Worm (Caenorhabditis elegans) whole organism, young adult: ENCODE results near the gene F55G11.1.

ENCODE experiments used
- T07F8.4 ChIP-seq: sonication (generic microtip); optimal IDR thresholded peaks from 2 replicates; lab custom pipeline; 2016; ENCODE audit warnings: mild to moderate bottlenecking, missing genetic modification characterization, moderate library complexity, missing compliant biosample characterization
- ama-1 ChIP-seq, 3 experiments: fragments of 150-350 bp in 1 of 3; sonication (generic microtip) in 2 of 3; optimal IDR thresholded peaks; 2 replicates each; lab custom pipeline; 2014 to 2018; ENCODE audit warnings: missing biosample characterization in 2 of 3, missing genetic modification characterization in 2 of 3, missing genetic modification reagents in 2 of 3
- chd-7 ChIP-seq: sonication (generic microtip); optimal IDR thresholded peaks from 2 replicates; lab custom pipeline; 2016; ENCODE audit warnings: mild to moderate bottlenecking, missing genetic modification characterization, moderate library complexity, missing compliant biosample characterization
- dpl-1 ChIP-seq: fragments of 150-350 bp; optimal IDR thresholded peaks from 2 replicates; lab custom pipeline; 2014; ENCODE audit warnings: missing biosample characterization, missing genetic modification reagents, missing genetic modification characterization
- nfyb-1 ChIP-seq: fragments of 200-800 bp; sonication (Bioruptor generic); IDR thresholded peaks from 2 replicates; pipeline ENCODE4 v1.3.6; 2022; ENCODE audit warnings: missing genetic modification reagents, missing genetic modification characterization, missing compliant biosample characterization
- repo-1 ChIP-seq: sonication (generic microtip); optimal IDR thresholded peaks from 2 replicates; lab custom pipeline; 2017; ENCODE audit warnings: mild to moderate bottlenecking, missing genetic modification characterization, missing compliant biosample characterization
- snpc-4 ChIP-seq, 5 experiments: fragments of 150-350 bp in 1 of 5; sonication (generic microtip) in 4 of 5; optimal IDR thresholded peaks; 2 replicates each; lab custom pipeline; 2014 to 2018; ENCODE audit warnings: missing genetic modification characterization in 5 of 5, missing biosample characterization in 3 of 5, antibody characterized with exemption in 2 of 5, mild to moderate bottlenecking in 2 of 5, missing compliant biosample characterization in 2 of 5, missing genotype in 2 of 5, moderate library complexity in 2 of 5, missing genetic modification reagents in 1 of 5
- unc-62 ChIP-seq: fragments of 150-350 bp; optimal IDR thresholded peaks from 2 replicates; lab custom pipeline; 2014; ENCODE audit warnings: missing biosample characterization, missing genetic modification reagents, missing genetic modification characterization

DNA sequence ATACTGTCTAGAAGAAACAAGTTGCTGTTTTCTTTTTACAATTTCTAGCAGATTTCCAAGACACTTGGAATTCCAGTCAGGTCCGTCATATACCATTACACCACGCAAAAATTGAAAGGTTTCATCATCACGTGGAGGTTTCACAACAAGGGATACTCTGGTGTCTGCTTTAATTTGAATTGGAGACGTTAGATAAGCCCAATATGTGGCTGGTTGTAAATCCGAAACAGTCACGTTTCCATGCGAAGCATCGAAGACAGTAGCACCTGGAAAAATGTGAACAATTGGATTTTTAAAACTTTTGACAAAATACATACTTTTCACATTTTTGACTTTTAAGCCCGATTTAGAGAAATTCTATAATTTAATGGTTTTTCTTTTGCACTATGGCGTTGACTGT lies 44.2 kb upstream of the F55G11.1 start:
- no peak for TF ChIP-seq dpl-1 (GFP tag; lab: Kevin White, UChicago)
- no peak for TF ChIP-seq chd-7 (tag; lab: Kevin White, UChicago)
- no peak for TF ChIP-seq T07F8.4 (tag; lab: Kevin White, UChicago)
- TF ChIP-seq nfyb-1 (GFP tag; lab: Robert Waterston, UW): no peak
- TF ChIP-seq repo-1 (tag; lab: Kevin White, UChicago): no peak
- no peak for TF ChIP-seq snpc-4 (GFP tag; optimal IDR thresholded peaks at IDR 0.05; lab: Kevin White, UChicago)
- no peak for TF ChIP-seq snpc-4 (tag; optimal IDR thresholded peaks at IDR 0.05; lab: Kevin White, UChicago)
- TF ChIP-seq ama-1 (optimal IDR thresholded peaks at IDR 0.05; lab: Kevin White, UChicago): no peak
- no peak for TF ChIP-seq ama-1 (GFP tag; optimal IDR thresholded peaks at IDR 0.05; lab: Kevin White, UChicago)
- no peak for TF ChIP-seq unc-62
